Worm (Caenorhabditis elegans) whole organism, mixed stage, embryonic: ENCODE data around the gene C03G6.17.

Source experiments
- bed-3 ChIP-seq: fragments of 200-800 bp; sonication (Bioruptor generic); optimal IDR thresholded peaks from 3 replicates; lab custom pipeline; 2018; ENCODE audit warnings: mild to moderate bottlenecking, missing genetic modification characterization, moderate library complexity, missing compliant biosample characterization
- blmp-1 ChIP-seq: fragments of 150-350 bp; optimal IDR thresholded peaks from 2 replicates; lab custom pipeline; 2014; ENCODE audit warnings: missing biosample characterization, missing genetic modification characterization
- ceh-43 ChIP-seq: fragments of 200-800 bp; sonication (Bioruptor generic); optimal IDR thresholded peaks from 2 replicates; lab custom pipeline; 2018; ENCODE audit warnings: mild to moderate bottlenecking, missing genetic modification characterization, moderate library complexity, missing compliant biosample characterization
- ceh-83 ChIP-seq: fragments of 200-800 bp; sonication (Bioruptor generic); optimal IDR thresholded peaks from 2 replicates; lab custom pipeline; 2018; ENCODE audit warnings: mild to moderate bottlenecking, missing genetic modification characterization, missing compliant biosample characterization
- ces-1 ChIP-seq: fragments of 150-350 bp; optimal IDR thresholded peaks from 2 replicates; lab custom pipeline; 2014; ENCODE audit warnings: missing biosample characterization, missing genetic modification reagents, missing genetic modification characterization
- cnd-1 ChIP-seq: fragments of 200-800 bp; sonication (Bioruptor generic); optimal IDR thresholded peaks from 2 replicates; lab custom pipeline; 2018; ENCODE audit warnings: mild to moderate bottlenecking, missing genetic modification characterization, missing compliant biosample characterization
- drap-1 ChIP-seq: fragments of 200-800 bp; sonication (Bioruptor generic); optimal IDR thresholded peaks from 3 replicates; lab custom pipeline; 2018; ENCODE audit warnings: mild to moderate bottlenecking, missing genetic modification characterization, missing compliant biosample characterization
- elt-1 ChIP-seq: sonication (generic microtip); optimal IDR thresholded peaks from 2 replicates; lab custom pipeline; 2017; ENCODE audit warnings: missing genetic modification characterization, mild to moderate bottlenecking, missing compliant biosample characterization, antibody characterized with exemption, moderate library complexity, borderline replicate concordance; ENCODE audit not compliant: insufficient read depth
- elt-3 ChIP-seq: fragments of 150-350 bp; optimal IDR thresholded peaks from 2 replicates; lab custom pipeline; 2014; ENCODE audit warnings: missing biosample characterization, missing genetic modification characterization
- flh-1 ChIP-seq: fragments of 200-800 bp; sonication (Bioruptor generic); optimal IDR thresholded peaks from 2 replicates; lab custom pipeline; 2018; ENCODE audit warnings: mild to moderate bottlenecking, missing genetic modification characterization, moderate library complexity, missing compliant biosample characterization
- hlh-1 ChIP-seq: fragments of 150-350 bp; optimal IDR thresholded peaks from 2 replicates; lab custom pipeline; 2014; ENCODE audit warnings: missing biosample characterization, missing genetic modification reagents, missing genetic modification characterization
- lin-13 ChIP-seq: fragments of 150-350 bp; optimal IDR thresholded peaks from 2 replicates; lab custom pipeline; 2014; ENCODE audit warnings: missing biosample characterization, missing genetic modification characterization
- lin-32 ChIP-seq: fragments of 200-800 bp; sonication (Bioruptor generic); optimal IDR thresholded peaks from 2 replicates; lab custom pipeline; 2018; ENCODE audit warnings: mild to moderate bottlenecking, missing genetic modification characterization, missing compliant biosample characterization
- lsy-2 ChIP-seq: fragments of 150-350 bp; optimal IDR thresholded peaks from 2 replicates; lab custom pipeline; 2014; ENCODE audit warnings: missing biosample characterization, missing genetic modification characterization
- mab-5 ChIP-seq: fragments of 150-350 bp; optimal IDR thresholded peaks from 2 replicates; lab custom pipeline; 2014; ENCODE audit warnings: missing biosample characterization, missing genetic modification characterization
- mep-1 ChIP-seq: fragments of 150-350 bp; optimal IDR thresholded peaks from 2 replicates; lab custom pipeline; 2017; ENCODE audit warnings: missing biosample characterization, missing genetic modification reagents, missing genetic modification characterization, inconsistent platforms
- mls-2 ChIP-seq: sonication (generic microtip); optimal IDR thresholded peaks from 2 replicates; lab custom pipeline; 2016; ENCODE audit warnings: mild to moderate bottlenecking, missing genetic modification characterization, moderate library complexity, missing compliant biosample characterization
- nhr-2 ChIP-seq: fragments of 150-350 bp; optimal IDR thresholded peaks from 2 replicates; lab custom pipeline; 2014; ENCODE audit warnings: missing biosample characterization, missing genetic modification characterization
- nhr-237 ChIP-seq: fragments of 150-350 bp; optimal IDR thresholded peaks from 2 replicates; lab custom pipeline; 2014; ENCODE audit warnings: missing biosample characterization, missing genetic modification characterization
- nhr-76 ChIP-seq: sonication (generic microtip); optimal IDR thresholded peaks from 2 replicates; lab custom pipeline; 2017; ENCODE audit warnings: missing biosample characterization, missing genetic modification characterization
- pha-4 ChIP-seq: fragments of 150-350 bp; optimal IDR thresholded peaks from 2 replicates; lab custom pipeline; 2018; ENCODE audit warnings: missing biosample characterization, missing genetic modification reagents, missing genetic modification characterization
- sem-2 ChIP-seq: fragments of 200-800 bp; sonication (Bioruptor generic); optimal IDR thresholded peaks from 2 replicates; lab custom pipeline; 2018; ENCODE audit warnings: mild to moderate bottlenecking, missing genetic modification characterization, missing compliant biosample characterization
- snpc-4 ChIP-seq: fragments of 150-350 bp; optimal IDR thresholded peaks from 2 replicates; lab custom pipeline; 2014; ENCODE audit warnings: missing biosample characterization, missing genetic modification characterization
- tbx-8 ChIP-seq: fragments of 200-800 bp; sonication (Bioruptor generic); optimal IDR thresholded peaks from 2 replicates; lab custom pipeline; 2018; ENCODE audit warnings: mild to moderate bottlenecking, missing genetic modification characterization, moderate library complexity, missing compliant biosample characterization
- unc-39 ChIP-seq: fragments of 150-350 bp; optimal IDR thresholded peaks from 2 replicates; lab custom pipeline; 2014; ENCODE audit warnings: missing biosample characterization, missing genetic modification characterization
- unc-62 ChIP-seq: fragments of 150-350 bp; optimal IDR thresholded peaks from 2 replicates; lab custom pipeline; 2014; ENCODE audit warnings: missing biosample characterization, missing genetic modification reagents, missing genetic modification characterization
- zip-8 ChIP-seq: fragments of 150-350 bp; optimal IDR thresholded peaks from 2 replicates; lab custom pipeline; 2014; ENCODE audit warnings: missing biosample characterization, missing genetic modification characterization

The C03G6.17 gene

ce11 chrV:7399202-7399601, 18.3 kb upstream of the C03G6.17 start, which contains the start of gene gst-41:
gst-41 (minus strand) TSS chrV:7399302.
- TF ChIP-seq drap-1 (GFP tag; lab: Kevin White, UChicago) = no peak
- TF ChIP-seq pha-4 = no peak
- no peak for TF ChIP-seq ceh-43 (GFP tag; lab: Kevin White, UChicago)
- TF ChIP-seq elt-1 (tag; lab: Kevin White, UChicago) = no peak
- TF ChIP-seq ces-1 (GFP tag; lab: Kevin White, UChicago) = no peak
- TF ChIP-seq unc-39 (tag; lab: Kevin White, UChicago) = no peak
- no peak for TF ChIP-seq nhr-2 (tag; lab: Kevin White, UChicago)
- TF ChIP-seq tbx-8 (GFP tag; lab: Kevin White, UChicago) = no peak

- TF ChIP-seq zip-8 = peak; percentile 33
- no peak for TF ChIP-seq flh-1 (GFP tag; lab: Kevin White, UChicago)
- TF ChIP-seq nhr-76 (tag; lab: Kevin White, UChicago) = no peak
- TF ChIP-seq sem-2 = no peak
These were observed 14.5 kb upstream of the C03G6.17 start, which contains the start of gene srx-9 for ce11 chrV:7395359-7395758. srx-9 (minus strand) TSS chrV:7395459.

- TF ChIP-seq hlh-1 (tag; lab: Kevin White, UChicago) (no peak), tbx-8 (GFP tag; lab: Kevin White, UChicago) (no peak), nhr-237 (tag; lab: Kevin White, UChicago) (no peak), mab-5 (no peak), snpc-4 (tag; lab: Kevin White, UChicago) (no peak), ceh-83 (GFP tag; lab: Kevin White, UChicago) (no peak), pha-4 (no peak), nhr-76 (tag; lab: Kevin White, UChicago) (no peak), mep-1 (no peak), drap-1 (GFP tag; lab: Kevin White, UChicago) (no peak), ceh-43 (GFP tag; lab: Kevin White, UChicago) (no peak), lsy-2 (tag; lab: Kevin White, UChicago) (no peak), lin-13 (no peak), elt-1 (tag; lab: Kevin White, UChicago) (no peak), bed-3 (GFP tag; lab: Kevin White, UChicago) (no peak), unc-62 (GFP tag; lab: Kevin White, UChicago) (no peak), unc-39 (tag; lab: Kevin White, UChicago) (no peak), blmp-1 (tag; lab: Kevin White, UChicago) (no peak), sem-2 (no peak)
These were observed 11.0 kb upstream of the C03G6.17 start, which contains the start of gene fbxa-105 for ce11 chrV:7391933-7392332. fbxa-105 (minus strand) TSS chrV:7392029.

DNA sequence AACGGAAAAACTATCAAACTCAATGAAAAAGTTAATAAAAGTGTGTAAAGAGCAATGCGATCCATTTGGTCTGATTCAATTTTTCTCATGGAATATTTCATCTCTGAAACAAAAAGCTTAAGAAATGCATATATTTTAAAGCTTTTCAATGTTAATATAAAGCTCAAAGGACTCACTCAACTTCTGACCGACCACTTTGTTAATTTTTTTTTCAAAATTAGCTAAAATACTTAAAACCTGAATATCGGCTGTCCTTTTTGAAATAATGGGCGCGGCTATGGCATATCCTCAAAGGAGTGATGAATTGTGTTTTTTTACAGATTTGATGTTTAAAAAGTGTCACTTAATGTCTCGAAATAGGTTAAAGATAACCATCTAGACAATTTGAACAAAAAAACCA, 8.9 kb upstream of the C03G6.17 start, which contains the start of gene C02H6.1:
Gene C02H6.1, minus strand, starts transcription at position 101 of the 400 bp plus-strand sequence.
- TF ChIP-seq cnd-1 (tag; lab: Kevin White, UChicago) (no peak), bed-3 (GFP tag; lab: Kevin White, UChicago) (no peak), unc-62 (GFP tag; lab: Kevin White, UChicago) (no peak)

DNA sequence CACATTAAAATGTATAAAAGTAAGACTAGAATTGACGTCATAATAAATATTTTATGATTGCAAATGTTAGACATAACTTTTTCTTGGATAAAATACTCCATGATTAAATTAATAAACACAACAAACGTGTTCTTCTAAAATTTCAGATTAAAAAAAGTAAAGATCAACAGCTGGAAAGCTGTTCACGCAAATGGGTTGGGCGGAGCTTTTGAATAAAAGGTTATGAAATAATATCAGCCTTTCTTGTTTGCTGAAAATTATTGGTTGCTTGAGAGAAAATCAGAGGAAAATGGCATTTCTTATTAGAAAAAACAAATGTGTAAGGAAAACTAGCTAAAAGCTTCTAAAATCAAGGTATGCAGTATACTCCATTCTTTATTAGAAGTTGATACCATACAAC, 6.8 kb upstream of the C03G6.17 start, which contains the start of gene C02H6.3:
Gene C02H6.3, minus strand, starts transcription at position 101 of the 400 bp plus-strand sequence.
- TF ChIP-seq drap-1 (GFP tag; lab: Kevin White, UChicago) (no peak), nhr-2 (tag; lab: Kevin White, UChicago) (no peak), lin-13 (no peak), mab-5 (no peak), zip-8 (no peak)

DNA sequence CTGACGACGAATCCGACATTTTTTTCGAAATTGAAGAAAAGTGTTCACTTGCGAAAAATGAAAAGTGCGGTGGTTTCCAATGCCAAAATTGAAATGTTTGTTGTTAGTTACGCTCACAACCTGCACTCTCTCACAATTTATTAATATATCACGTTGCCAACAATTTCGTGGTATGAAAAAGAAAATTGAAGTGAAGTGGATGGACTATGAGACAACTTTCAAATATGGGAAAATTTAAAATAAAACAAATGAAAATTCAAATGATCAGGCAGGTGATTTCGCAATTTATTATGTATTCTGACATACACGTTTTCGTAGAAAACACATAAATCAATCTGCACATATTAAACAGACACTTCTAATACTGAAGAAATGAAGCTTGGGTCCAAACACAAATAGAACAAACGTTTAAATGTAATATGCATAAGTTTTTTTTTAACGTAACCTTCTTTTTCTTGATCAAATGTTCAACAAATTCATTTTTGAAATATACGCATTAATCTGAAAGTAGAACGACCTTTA, 5.2 kb upstream of the C03G6.17 start, which contains the start of gene srp-6:
Gene srp-6, minus strand, starts transcription at position 51 of the 522 bp plus-strand sequence.
- no peak for TF ChIP-seq mab-5

DNA sequence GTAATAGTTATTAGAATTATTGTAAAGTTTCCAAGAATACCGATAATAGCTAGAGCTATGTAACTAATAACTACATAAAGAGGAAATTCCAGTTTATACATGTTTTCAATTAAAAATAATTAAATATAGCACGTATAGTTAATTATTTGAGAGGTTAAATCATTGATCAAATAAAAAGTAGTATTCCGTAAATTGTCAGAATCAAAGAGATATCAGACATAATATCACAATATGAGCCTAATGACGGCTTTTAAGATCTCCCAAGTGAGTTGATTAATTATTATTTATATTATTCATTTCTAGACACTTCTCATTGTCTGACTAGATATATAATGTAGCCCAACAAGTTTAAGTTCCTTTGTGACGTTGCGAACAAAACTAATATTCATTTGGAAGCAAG, 1.5 kb downstream of the C03G6.17 start, which contains the start of gene srsx-24:
Gene srsx-24, minus strand, starts transcription at position 101 of the 400 bp plus-strand sequence.
- TF ChIP-seq ceh-83 (GFP tag; lab: Kevin White, UChicago) (no peak), mls-2 (no peak), nhr-2 (tag; lab: Kevin White, UChicago) (no peak), drap-1 (GFP tag; lab: Kevin White, UChicago) (no peak), elt-3 (no peak), tbx-8 (GFP tag; lab: Kevin White, UChicago) (no peak), unc-62 (GFP tag; lab: Kevin White, UChicago) (no peak), lin-32 (GFP tag; lab: Kevin White, UChicago) (no peak)
- TF ChIP-seq, all 35 proteins: peak for 0
